Worm (Caenorhabditis elegans): ENCODE results near the gene K08B5.2.

Gene K08B5.2

ce11 chrX:16558776-16559175 is 5.1 kb upstream of the K08B5.2 start:
- 0 out of 2 replicates have a peak, but pooled peaks have one; percentile 22 for TF ChIP-seq flt-1 (GFP tag; IDR thresholded peaks at IDR 0.05)
- TF ChIP-seq med-1 (GFP tag; optimal IDR thresholded peaks at IDR 0.05; ENCODE audit: insufficient read depth), result no peak
- no peak for TF ChIP-seq klf-2 (GFP tag; conservative IDR thresholded peaks at IDR 0.05)
- TF ChIP-seq tab-1 (GFP tag; IDR thresholded peaks at IDR 0.05), result peak; percentile 59; the same call in 1 of the 2 replicates
- no peak for TF ChIP-seq cog-1 (tag; optimal IDR thresholded peaks at IDR 0.05)
- TF ChIP-seq ztf-29 (GFP tag; IDR thresholded peaks at IDR 0.05), result no peak
- 0 out of 2 replicates have a peak, but pooled peaks have one; percentile 16 for TF ChIP-seq ztf-23 (GFP tag; IDR thresholded peaks at IDR 0.05)
- TF ChIP-seq ref-1 (GFP tag; conservative IDR thresholded peaks at IDR 0.05), result no peak
- TF ChIP-seq T22C8.4 (GFP tag; IDR thresholded peaks at IDR 0.05), result 0 out of 2 replicates have a peak, but pooled peaks have one; percentile 12

DNA sequence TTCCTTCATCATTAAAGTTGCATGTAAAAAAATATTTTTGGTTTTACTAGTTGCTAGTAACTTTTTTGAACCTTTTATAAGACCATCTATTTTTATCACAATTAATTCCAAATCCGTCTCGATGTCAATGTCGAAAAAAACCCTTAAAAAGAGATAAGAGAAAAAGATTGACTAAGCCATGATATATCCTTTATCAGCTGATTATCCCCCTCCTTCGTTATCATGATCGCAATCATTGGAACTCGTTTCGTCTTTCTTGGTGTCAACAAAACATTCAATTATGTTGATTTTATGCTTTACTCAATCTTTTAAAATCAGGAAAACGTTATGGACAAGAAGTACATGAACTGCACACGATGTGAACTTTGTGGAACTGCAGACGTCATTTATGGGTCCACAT is 4.4 kb upstream of the K08B5.2 start, which contains the start of gene K08B5.1:
TSS of gene K08B5.1 (plus strand) at position 318 of the 400 bp plus-strand sequence.
- no peak for TF ChIP-seq flt-1 (GFP tag; IDR thresholded peaks at IDR 0.05)
- no peak for TF ChIP-seq cog-1 (tag; optimal IDR thresholded peaks at IDR 0.05)
- TF ChIP-seq ztf-23 (GFP tag; IDR thresholded peaks at IDR 0.05), result no peak
- no peak for TF ChIP-seq klf-2 (GFP tag; conservative IDR thresholded peaks at IDR 0.05)
- no peak for TF ChIP-seq T22C8.4 (GFP tag; IDR thresholded peaks at IDR 0.05)
- no peak for TF ChIP-seq ztf-29 (GFP tag; IDR thresholded peaks at IDR 0.05)

DNA sequence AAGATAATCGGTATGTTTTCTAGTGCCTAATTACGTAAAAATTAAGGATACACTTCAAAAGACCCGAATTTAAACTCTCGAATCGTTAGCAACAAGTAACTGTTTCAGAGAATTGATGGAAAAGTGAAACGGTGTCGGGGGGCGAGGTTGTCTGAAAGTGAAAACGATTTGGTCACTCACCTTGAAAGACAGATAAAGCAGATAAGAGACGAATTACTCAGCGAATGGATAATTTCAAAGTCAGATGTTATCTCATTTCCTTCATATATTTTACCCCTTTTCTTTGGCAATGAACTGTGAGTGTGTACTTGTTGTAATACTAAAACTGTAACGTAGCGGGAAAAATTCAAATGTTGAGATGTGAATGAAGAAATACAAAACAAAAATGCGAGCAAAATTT is 2.0 kb upstream of the K08B5.2 start:
- TF ChIP-seq klf-2 (GFP tag; conservative IDR thresholded peaks at IDR 0.05) (no peak), ztf-29 (GFP tag; IDR thresholded peaks at IDR 0.05) (no peak), ref-1 (GFP tag; conservative IDR thresholded peaks at IDR 0.05) (no peak), T22C8.4 (GFP tag; IDR thresholded peaks at IDR 0.05) (no peak), tab-1 (GFP tag; IDR thresholded peaks at IDR 0.05) (no peak), med-1 (GFP tag; optimal IDR thresholded peaks at IDR 0.05; ENCODE audit: insufficient read depth) (no peak), ztf-23 (GFP tag; IDR thresholded peaks at IDR 0.05) (no peak), flt-1 (GFP tag; IDR thresholded peaks at IDR 0.05) (no peak)

DNA sequence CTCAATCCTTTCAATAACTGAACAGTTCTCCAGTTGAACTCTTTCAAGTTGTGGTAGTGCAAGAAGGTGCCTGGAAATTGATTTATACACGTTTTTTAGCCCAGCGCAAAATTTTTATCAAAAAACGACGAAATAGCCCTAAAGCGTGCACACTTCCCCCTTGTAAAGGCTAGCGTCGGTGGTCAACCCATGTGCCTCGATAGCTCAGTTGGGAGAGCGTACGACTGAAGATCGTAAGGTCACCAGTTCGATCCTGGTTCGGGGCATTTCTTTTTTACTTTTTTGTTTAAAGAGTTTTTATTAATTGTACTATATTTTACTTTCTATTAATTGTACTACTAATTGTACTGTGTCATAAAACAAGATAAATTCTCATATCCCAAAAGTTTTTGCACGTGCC is 2.4 kb downstream of the K08B5.2 start:
- TF ChIP-seq cog-1 (tag; optimal IDR thresholded peaks at IDR 0.05), result no peak
- 0 out of 2 replicates have a peak, but pooled peaks have one; percentile 20 for TF ChIP-seq T22C8.4 (GFP tag; IDR thresholded peaks at IDR 0.05)
- no peak for TF ChIP-seq ref-1 (GFP tag; conservative IDR thresholded peaks at IDR 0.05)
- TF ChIP-seq med-1 (GFP tag; optimal IDR thresholded peaks at IDR 0.05; ENCODE audit: insufficient read depth), result no peak
- 0 out of 2 replicates have a peak, but pooled peaks have one; percentile 30 for TF ChIP-seq ztf-23 (GFP tag; IDR thresholded peaks at IDR 0.05)
- TF ChIP-seq klf-2 (GFP tag; conservative IDR thresholded peaks at IDR 0.05), result peak; percentile 57; the same call in 1 of the 2 replicates
- 0 out of 2 replicates have a peak, but pooled peaks have one; percentile 12 for TF ChIP-seq ztf-29 (GFP tag; IDR thresholded peaks at IDR 0.05)
- TF ChIP-seq flt-1 (GFP tag; IDR thresholded peaks at IDR 0.05), result peak; percentile 82
- peak; percentile 66 for TF ChIP-seq tab-1 (GFP tag; IDR thresholded peaks at IDR 0.05)

- TF ChIP-seq med-1 (GFP tag; optimal IDR thresholded peaks at IDR 0.05; ENCODE audit: insufficient read depth) (no peak), cog-1 (tag; optimal IDR thresholded peaks at IDR 0.05) (no peak), klf-2 (GFP tag; conservative IDR thresholded peaks at IDR 0.05) (no peak), ref-1 (GFP tag; conservative IDR thresholded peaks at IDR 0.05) (no peak), ztf-23 (GFP tag; IDR thresholded peaks at IDR 0.05) (no peak)
These were observed 3.1 kb downstream of the K08B5.2 start for ce11 chrX:16550551-16550950.

DNA sequence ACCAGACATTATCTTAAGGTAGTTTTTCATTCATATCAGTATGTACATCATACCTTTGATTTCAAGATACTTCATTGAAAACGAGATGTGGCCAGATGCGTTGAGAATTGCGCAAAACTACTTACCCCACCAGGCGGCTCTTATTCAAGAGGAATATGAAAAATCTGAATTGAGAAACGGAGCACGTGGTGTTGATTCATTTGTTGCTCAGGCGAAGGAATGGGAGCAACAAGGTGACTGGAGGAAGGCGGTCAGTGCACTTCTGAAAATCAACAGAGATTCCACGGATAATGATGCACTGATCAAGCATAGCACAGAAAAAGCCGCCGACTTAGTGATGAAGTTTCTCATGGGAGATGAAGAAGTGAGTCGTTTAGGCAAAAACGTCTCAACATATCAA is 5.4 kb downstream of the K08B5.2 start:
- TF ChIP-seq tab-1 (GFP tag; IDR thresholded peaks at IDR 0.05), result no peak
- no peak for TF ChIP-seq klf-2 (GFP tag; conservative IDR thresholded peaks at IDR 0.05)
- TF ChIP-seq T22C8.4 (GFP tag; IDR thresholded peaks at IDR 0.05), result no peak
- no peak for TF ChIP-seq ztf-29 (GFP tag; IDR thresholded peaks at IDR 0.05)
- no peak for TF ChIP-seq ztf-23 (GFP tag; IDR thresholded peaks at IDR 0.05)
- TF ChIP-seq ref-1 (GFP tag; conservative IDR thresholded peaks at IDR 0.05), result no peak
- no peak for TF ChIP-seq flt-1 (GFP tag; IDR thresholded peaks at IDR 0.05)
- TF ChIP-seq cog-1 (tag; optimal IDR thresholded peaks at IDR 0.05), result no peak
- no peak for TF ChIP-seq med-1 (GFP tag; optimal IDR thresholded peaks at IDR 0.05; ENCODE audit: insufficient read depth)

- TF ChIP-seq med-1 (GFP tag; optimal IDR thresholded peaks at IDR 0.05; ENCODE audit: insufficient read depth), result no peak
- TF ChIP-seq T22C8.4 (GFP tag; IDR thresholded peaks at IDR 0.05), result no peak
These were observed 7.6 kb downstream of the K08B5.2 start for ce11 chrX:16546135-16546534.

ce11 chrX:16545641-16546040 is 8.0 kb downstream of the K08B5.2 start:
- TF ChIP-seq cog-1 (tag; optimal IDR thresholded peaks at IDR 0.05), result no peak
- TF ChIP-seq ztf-29 (GFP tag; IDR thresholded peaks at IDR 0.05), result no peak
- no peak for TF ChIP-seq tab-1 (GFP tag; IDR thresholded peaks at IDR 0.05)
- no peak for TF ChIP-seq T22C8.4 (GFP tag; IDR thresholded peaks at IDR 0.05)
- no peak for TF ChIP-seq med-1 (GFP tag; optimal IDR thresholded peaks at IDR 0.05; ENCODE audit: insufficient read depth)
- no peak for TF ChIP-seq ref-1 (GFP tag; conservative IDR thresholded peaks at IDR 0.05)
- no peak for TF ChIP-seq klf-2 (GFP tag; conservative IDR thresholded peaks at IDR 0.05)
- no peak for TF ChIP-seq flt-1 (GFP tag; IDR thresholded peaks at IDR 0.05)
- TF ChIP-seq ztf-23 (GFP tag; IDR thresholded peaks at IDR 0.05), result no peak

ce11 chrX:16543887-16544286 is 9.8 kb downstream of the K08B5.2 start:
- no peak for TF ChIP-seq T22C8.4 (GFP tag; IDR thresholded peaks at IDR 0.05)
- no peak for TF ChIP-seq med-1 (GFP tag; optimal IDR thresholded peaks at IDR 0.05; ENCODE audit: insufficient read depth)

DNA sequence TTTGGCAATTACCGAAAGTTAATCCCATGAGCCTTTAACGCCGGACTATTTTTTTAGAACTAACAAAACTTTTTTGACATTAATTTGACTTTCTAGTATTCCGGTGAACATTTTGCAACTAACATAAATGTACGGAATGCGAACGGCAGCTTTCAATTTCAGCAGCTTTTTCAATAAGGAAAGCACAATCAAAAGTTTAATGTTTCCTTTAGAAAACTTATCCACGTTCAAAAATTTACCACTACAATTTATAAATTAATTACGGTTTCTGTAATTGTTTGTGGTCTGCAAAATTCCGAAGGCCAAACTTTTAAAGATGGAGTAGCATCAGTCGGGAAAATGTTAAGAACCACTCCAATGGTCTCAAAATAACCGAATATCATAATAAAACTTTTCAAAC is 13.3 kb downstream of the K08B5.2 start, which contains the start of gene osm-1:
TSS of gene osm-1 (plus strand) at position 301 of the 400 bp plus-strand sequence.
- TF ChIP-seq ztf-23 (GFP tag; IDR thresholded peaks at IDR 0.05), result no peak
- TF ChIP-seq flt-1 (GFP tag; IDR thresholded peaks at IDR 0.05), result no peak
- no peak for TF ChIP-seq ztf-29 (GFP tag; IDR thresholded peaks at IDR 0.05)
- no peak for TF ChIP-seq med-1 (GFP tag; optimal IDR thresholded peaks at IDR 0.05; ENCODE audit: insufficient read depth)
- TF ChIP-seq klf-2 (GFP tag; conservative IDR thresholded peaks at IDR 0.05), result no peak
- TF ChIP-seq T22C8.4 (GFP tag; IDR thresholded peaks at IDR 0.05), result no peak
- TF ChIP-seq tab-1 (GFP tag; IDR thresholded peaks at IDR 0.05), result no peak
- TF ChIP-seq cog-1 (tag; optimal IDR thresholded peaks at IDR 0.05), result no peak
